Worm (Caenorhabditis elegans): ENCODE results near the gene orc-5.
A peak's percentile ranks its signal among the peaks of the same experiment; 100 is the strongest.

orc-5 gene

ce11 chrIV:10773811-10774210 lies 39.4 kb upstream of the orc-5 start, which contains the start of gene inpp-1:
Gene inpp-1, minus strand, starts transcription at chrIV:10773911.
- no peak for TF ChIP-seq cebp-2 (GFP tag; IDR thresholded peaks at IDR 0.05)
- TF ChIP-seq ztf-26 (tag; optimal IDR thresholded peaks at IDR 0.05), result no peak
- no peak for TF ChIP-seq let-526 (GFP tag; IDR thresholded peaks at IDR 0.05)
- TF ChIP-seq F37B4.10 (GFP tag; IDR thresholded peaks at IDR 0.05), result no peak
- TF ChIP-seq madf-8 (GFP tag; conservative IDR thresholded peaks at IDR 0.05), result no peak
- no peak for TF ChIP-seq sea-2 (GFP tag; IDR thresholded peaks at IDR 0.05)
- no peak for TF ChIP-seq zfh-2 (GFP tag; conservative IDR thresholded peaks at IDR 0.05)
- TF ChIP-seq hlh-12 (tag; optimal IDR thresholded peaks at IDR 0.05), result no peak
- no peak for TF ChIP-seq ama-1 (optimal IDR thresholded peaks at IDR 0.05)
- no peak for TF ChIP-seq ama-1 (GFP tag; optimal IDR thresholded peaks at IDR 0.05)
- TF ChIP-seq F57A8.1 (GFP tag; optimal IDR thresholded peaks at IDR 0.05), result no peak
- no peak for TF ChIP-seq somi-1 (GFP tag; optimal IDR thresholded peaks at IDR 0.05)
- no peak for TF ChIP-seq tbp1 (GFP tag; optimal IDR thresholded peaks at IDR 0.05)
- TF ChIP-seq dpl-1 (GFP tag; optimal IDR thresholded peaks at IDR 0.05), result no peak
- TF ChIP-seq pbrm-1 (GFP tag; IDR thresholded peaks at IDR 0.05), result no peak
- no peak for TF ChIP-seq ceh-100 (GFP tag; IDR thresholded peaks at IDR 0.05)

- TF ChIP-seq ztf-28 (GFP tag; IDR thresholded peaks at IDR 0.05) (no peak), madf-3 (GFP tag; IDR thresholded peaks at IDR 0.05) (no peak), K11D2.4 (GFP tag; IDR thresholded peaks at IDR 0.05) (no peak), attf-6 (GFP tag; IDR thresholded peaks at IDR 0.05) (no peak), nfya-1 (tag; optimal IDR thresholded peaks at IDR 0.05; ENCODE audit: borderline replicate concordance, insufficient read depth) (no peak), lir-1 (GFP tag; conservative IDR thresholded peaks at IDR 0.05) (no peak), ztf-3 (GFP tag; optimal IDR thresholded peaks at IDR 0.05) (no peak), F37B4.10 (GFP tag; IDR thresholded peaks at IDR 0.05) (no peak), efl-1 (GFP tag; optimal IDR thresholded peaks at IDR 0.05) (no peak)
Observed at ce11 chrIV:10771296-10771695, 36.9 kb upstream of the orc-5 start.

- TF ChIP-seq C17E4.6 (GFP tag; IDR thresholded peaks at IDR 0.05) (no peak), ZK185.1 (tag; optimal IDR thresholded peaks at IDR 0.05; ENCODE audit: poor library complexity, severe bottlenecking) (no peak), aptf-2 (GFP tag; conservative IDR thresholded peaks at IDR 0.05) (no peak), lin-26 (GFP tag; IDR thresholded peaks at IDR 0.05) (no peak), K12H6.12 (tag; optimal IDR thresholded peaks at IDR 0.05) (no peak), attf-6 (GFP tag; IDR thresholded peaks at IDR 0.05) (no peak), T07F8.4 (tag; optimal IDR thresholded peaks at IDR 0.05) (no peak), attf-5 (GFP tag; optimal IDR thresholded peaks at IDR 0.05) (no peak), ekl-4 (GFP tag; IDR thresholded peaks at IDR 0.05) (no peak)
Observed at ce11 chrIV:10769353-10769752, 35.0 kb upstream of the orc-5 start, which contains the start of gene T25B9.9. Gene T25B9.9, plus strand, starts transcription at chrIV:10769653.

ce11 chrIV:10768146-10768636 lies 33.8 kb upstream of the orc-5 start, which contains the start of gene T25B9.8:
Gene T25B9.8, minus strand, starts transcription at chrIV:10768196.
- TF ChIP-seq D2030.7 (GFP tag; IDR thresholded peaks at IDR 0.05), result no peak
- peak; percentile 65; the same call in 1 of the 2 replicates for TF ChIP-seq hmg-1.2 (GFP tag; IDR thresholded peaks at IDR 0.05)

- peak; percentile 84 for TF ChIP-seq madf-8 (GFP tag; conservative IDR thresholded peaks at IDR 0.05)
- peak; percentile 60; the same call in 1 of the 2 replicates for TF ChIP-seq attf-3 (GFP tag; conservative IDR thresholded peaks at IDR 0.05)
- TF ChIP-seq F33H1.4 (GFP tag; IDR thresholded peaks at IDR 0.05), result peak; percentile 95
- peak; percentile 83 for TF ChIP-seq xnd-1 (tag; optimal IDR thresholded peaks at IDR 0.05)
- peak; percentile 41 for TF ChIP-seq unc-130 (GFP tag; optimal IDR thresholded peaks at IDR 0.05)
- no peak for TF ChIP-seq mcd-1 (GFP tag; IDR thresholded peaks at IDR 0.05)
- TF ChIP-seq efl-1 (GFP tag; optimal IDR thresholded peaks at IDR 0.05), result peak; percentile 16
- peak; percentile 89 for TF ChIP-seq lsl-1 (GFP tag; optimal IDR thresholded peaks at IDR 0.05)
- TF ChIP-seq egl-18 (GFP tag; IDR thresholded peaks at IDR 0.05), result no peak
- peak; percentile 10 for TF ChIP-seq him-1 (tag; optimal IDR thresholded peaks at IDR 0.05)
- TF ChIP-seq F49E8.2 (tag; optimal IDR thresholded peaks at IDR 0.05; ENCODE audit: insufficient read depth), result peak; percentile 35
- peak; percentile 57; the same call in 1 of the 2 replicates for TF ChIP-seq D2030.7 (GFP tag; IDR thresholded peaks at IDR 0.05)
- TF ChIP-seq snpc-3.4 (tag; optimal IDR thresholded peaks at IDR 0.05), result peak; percentile 40
Observed at ce11 chrIV:10766071-10766470, 31.7 kb upstream of the orc-5 start.

Data from whole organism, young adult.